In genomic region chrII:7699009-7699408, ce11 we compare ENCODE assay signal across 1 worm cellular context.
TF ChIP-seq lines count a peak whose summit lies in the region.

Gene moa-2, minus strand, starts transcription at chrII:7699033.
Gene cdk-11.1, plus strand, starts transcription at chrII:7699235.

TF ChIP-seq in whole organism, L1 larva, 84 proteins besides CTCF, POLR2A, EP300 and RAD21 (continued from another document):
- TF ChIP-seq jun-1 (tag; optimal IDR thresholded peaks at IDR 0.05; lab: Kevin White, UChicago) (no peak), dpl-1 (GFP tag; optimal IDR thresholded peaks at IDR 0.05; lab: Kevin White, UChicago) (peak; percentile 18 to 51 (median 30)), efl-1 (optimal IDR thresholded peaks at IDR 0.05; lab: Kevin White, UChicago) (peak; percentile 5 to 37), efl-1 (GFP tag; optimal IDR thresholded peaks at IDR 0.05 in 1 of 2; lab: Kevin White, UChicago) (peak in 1 of 2 experiments; percentile 38), mab-9 (GFP tag; IDR thresholded peaks at IDR 0.05; lab: Robert Waterston, UW) (no peak), C16A3.4 (tag; optimal IDR thresholded peaks at IDR 0.05; lab: Kevin White, UChicago) (peak; percentile 45), mep-1 (tag; optimal IDR thresholded peaks at IDR 0.05; lab: Kevin White, UChicago) (peak; percentile 53), snu-23 (GFP tag; optimal IDR thresholded peaks at IDR 0.05; lab: Kevin White, UChicago) (peak; percentile 14), lin-35 (GFP tag; optimal IDR thresholded peaks at IDR 0.05; lab: Kevin White, UChicago) (peak; percentile 33 to 50), lsy-2 (tag; optimal IDR thresholded peaks at IDR 0.05; lab: Kevin White, UChicago) (peak; percentile 88 to 98)
